Fruit fly (Drosophila melanogaster): Measurements from ENCODE around the gene CG10336.

Gene CG10336

dm6 chr2L:18653328-18653675 lies 36.0 kb upstream of the CG10336 start (continued):
- TF ChIP-seq CG7372 (GFP tag; IDR thresholded peaks at IDR 0.05) (peak; percentile 31; the same call in 1 of the 2 replicates), CG11085 (GFP tag; IDR thresholded peaks at IDR 0.05) (0 out of 2 replicates have a peak, but pooled peaks have one; percentile 41), hbn (GFP tag; IDR thresholded peaks at IDR 0.05; ENCODE audit: partially characterized antibody) (no peak), Bdp1 (GFP tag; optimal IDR thresholded peaks at IDR 0.05) (no peak), gcm (GFP tag; optimal IDR thresholded peaks at IDR 0.05) (no peak), Mes4 (GFP tag; optimal IDR thresholded peaks at IDR 0.05) (no peak), CG16779 (GFP tag; IDR thresholded peaks at IDR 0.05) (no peak), CG1233 (GFP tag; optimal IDR thresholded peaks at IDR 0.05) (peak; percentile 71), Opbp (GFP tag; IDR thresholded peaks at IDR 0.05; ENCODE audit: partially characterized antibody) (no peak), bcd (GFP tag; optimal IDR thresholded peaks at IDR 0.05) (peak; percentile 67), CG11504 (tag; optimal IDR thresholded peaks at IDR 0.05) (peak; percentile 64), onecut (GFP tag; IDR thresholded peaks at IDR 0.05) (peak; percentile 34), ac (GFP tag; optimal IDR thresholded peaks at IDR 0.05) (no peak), Jarid2 (GFP tag; optimal IDR thresholded peaks at IDR 0.05) (no peak), CG10147 (GFP tag; optimal IDR thresholded peaks at IDR 0.05) (peak; percentile 56), fd96Cb (tag; optimal IDR thresholded peaks at IDR 0.05) (peak; percentile 79), lola (GFP tag; optimal IDR thresholded peaks at IDR 0.05) (peak in 1 of 3 experiments; percentile 58), br (optimal IDR thresholded peaks at IDR 0.05) (no peak), Bgb (GFP tag; IDR thresholded peaks at IDR 0.05; ENCODE audit: partially characterized antibody) (no peak), vvl (GFP tag; IDR thresholded peaks at IDR 0.05) (peak; percentile 91), CrebB (tag; optimal IDR thresholded peaks at IDR 0.05) (no peak), Trl (optimal IDR thresholded peaks at IDR 0.05) (no peak), Trl (GFP tag; optimal IDR thresholded peaks at IDR 0.05) (peak; percentile 57), lilli (GFP tag; optimal IDR thresholded peaks at IDR 0.05) (peak; percentile 47), CG6854 (GFP tag; optimal IDR thresholded peaks at IDR 0.05) (no peak), CG15479 (GFP tag; optimal IDR thresholded peaks at IDR 0.05) (peak; percentile 4), Sox102F (GFP tag; optimal IDR thresholded peaks at IDR 0.05) (peak; percentile 65), CG10462 (GFP tag; optimal IDR thresholded peaks at IDR 0.05) (peak; percentile 33), CG11695 (GFP tag; IDR thresholded peaks at IDR 0.05) (peak; percentile 58; the same call in 1 of the 3 replicates), disco-r (GFP tag; optimal IDR thresholded peaks at IDR 0.05) (no peak), CG17385 (GFP tag; optimal IDR thresholded peaks at IDR 0.05) (peak; percentile 28), CG34224 (GFP tag; IDR thresholded peaks at IDR 0.05; ENCODE audit: partially characterized antibody) (no peak), pzg (GFP tag; optimal IDR thresholded peaks at IDR 0.05) (no peak), CG11093 (GFP tag; IDR thresholded peaks at IDR 0.05) (peak; percentile 71), CG8290 (GFP tag; optimal IDR thresholded peaks at IDR 0.05) (peak; percentile 4), CG8290 (tag; optimal IDR thresholded peaks at IDR 0.05) (peak in 1 of 2 experiments; percentile 52), nom (GFP tag; optimal IDR thresholded peaks at IDR 0.05) (no peak), CG12391 (tag; optimal IDR thresholded peaks at IDR 0.05) (peak; percentile 49), CG1647 (GFP tag; optimal IDR thresholded peaks at IDR 0.05) (peak; percentile 78), HHEX (GFP tag; optimal IDR thresholded peaks at IDR 0.05) (peak; percentile 45), Hand (GFP tag; optimal IDR thresholded peaks at IDR 0.05) (no peak), ems (GFP tag; optimal IDR thresholded peaks at IDR 0.05) (peak; percentile 47), Nf-YA (GFP tag; IDR thresholded peaks at IDR 0.05) (peak; percentile 41; the same call in 1 of the 2 replicates), CG6765 (GFP tag; optimal IDR thresholded peaks at IDR 0.05) (no peak), dimm (GFP tag; IDR thresholded peaks at IDR 0.05) (peak; percentile 27; the same call in 1 of the 2 replicates), gce (GFP tag; IDR thresholded peaks at IDR 0.05) (peak; percentile 76; the same call in 2 of the 3 replicates), Aef1 (GFP tag; IDR thresholded peaks at IDR 0.05) (no peak), abd-A (tag; optimal IDR thresholded peaks at IDR 0.05) (no peak), H2.0 (GFP tag; IDR thresholded peaks at IDR 0.05) (peak; percentile 40; the same call in 1 of the 2 replicates), tin (GFP tag; optimal IDR thresholded peaks at IDR 0.05) (peak; percentile 58), Med (GFP tag) (peak; percentile 95)
